Worm (Caenorhabditis elegans): ENCODE results near the gene ift-81.

Gene ift-81

DNA sequence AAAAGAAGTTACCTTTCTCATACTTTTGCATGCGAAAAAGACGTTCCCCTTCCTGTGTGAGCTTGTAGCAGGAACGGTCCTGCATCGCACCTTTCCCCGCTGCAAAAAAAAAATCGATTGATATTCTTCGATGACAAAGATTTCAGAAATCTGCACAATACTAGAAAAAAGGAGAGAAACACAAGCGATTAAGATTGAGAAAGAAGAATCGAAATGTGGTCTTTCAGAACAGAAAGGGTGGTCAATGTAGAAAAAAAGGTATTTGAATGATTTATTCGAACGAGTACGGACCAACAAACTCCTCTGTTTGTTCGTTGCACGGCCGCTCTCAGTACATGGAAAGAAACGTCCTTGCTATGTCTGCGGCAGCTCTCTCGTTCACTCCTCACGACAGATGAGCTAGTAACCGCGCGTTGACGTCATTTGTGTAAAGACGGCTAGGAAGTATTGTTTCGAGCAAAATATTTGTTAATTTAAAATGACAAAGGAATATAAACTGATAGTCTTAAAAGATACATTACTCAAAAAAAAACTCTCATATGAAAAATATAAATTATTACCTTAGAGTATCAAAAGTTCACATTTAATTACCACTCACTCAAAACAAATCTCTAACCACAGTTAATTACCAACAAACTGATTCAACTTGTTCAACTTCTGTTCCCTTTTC lies at the start of gene ift-81 (continued):
- TF ChIP-seq nhr-84 (tag; optimal IDR thresholded peaks at IDR 0.05) (no peak), efl-1 (optimal IDR thresholded peaks at IDR 0.05) (peak; percentile 37 to 41), efl-1 (GFP tag; optimal IDR thresholded peaks at IDR 0.05 in 1 of 2) (peak; percentile 5 to 90), dpl-1 (GFP tag; optimal IDR thresholded peaks at IDR 0.05) (peak in 2 of 3 experiments; percentile 35 to 52), unc-130 (tag; optimal IDR thresholded peaks at IDR 0.05) (no peak), unc-98 (GFP tag; IDR thresholded peaks at IDR 0.05) (no peak), nhr-47 (tag; optimal IDR thresholded peaks at IDR 0.05) (peak; percentile 73), ceh-90 (tag; optimal IDR thresholded peaks at IDR 0.05) (no peak), skn-1 (tag; optimal IDR thresholded peaks at IDR 0.05) (peak; percentile 37), sox-4 (tag; optimal IDR thresholded peaks at IDR 0.05) (no peak), dsc-1 (tag; optimal IDR thresholded peaks at IDR 0.05) (peak; percentile 68), hlh-4 (tag; optimal IDR thresholded peaks at IDR 0.05) (no peak), C16A3.4 (tag; optimal IDR thresholded peaks at IDR 0.05) (peak; percentile 8), mep-1 (tag; optimal IDR thresholded peaks at IDR 0.05) (no peak), lin-14 (GFP tag; optimal IDR thresholded peaks at IDR 0.05) (peak; percentile 79), zag-1 (tag; optimal IDR thresholded peaks at IDR 0.05) (no peak), nhr-19 (GFP tag; conservative IDR thresholded peaks at IDR 0.05) (peak; percentile 61), fkh-10 (GFP tag; optimal IDR thresholded peaks at IDR 0.05) (no peak), mef-2 (tag; optimal IDR thresholded peaks at IDR 0.05) (no peak), ama-1 (optimal IDR thresholded peaks at IDR 0.05) (no peak), pax-3 (tag; optimal IDR thresholded peaks at IDR 0.05) (no peak), swsn-7 (tag; optimal IDR thresholded peaks at IDR 0.05) (peak; percentile 74), nhr-12 (tag; optimal IDR thresholded peaks at IDR 0.05) (no peak), zip-4 (GFP tag; optimal IDR thresholded peaks at IDR 0.05) (no peak), pqm-1 (tag; optimal IDR thresholded peaks at IDR 0.05) (no peak), fkh-8 (tag; optimal IDR thresholded peaks at IDR 0.05) (peak; percentile 55), mab-9 (GFP tag; IDR thresholded peaks at IDR 0.05) (no peak), lin-15B (tag; optimal IDR thresholded peaks at IDR 0.05) (no peak), hpl-2 (GFP tag; optimal IDR thresholded peaks at IDR 0.05) (no peak), xbp-1 (tag; optimal IDR thresholded peaks at IDR 0.05) (peak; percentile 68), snu-23 (GFP tag; optimal IDR thresholded peaks at IDR 0.05) (peak; percentile 64), C34B4.2 (tag; optimal IDR thresholded peaks at IDR 0.05) (no peak), fos-1 (tag; optimal IDR thresholded peaks at IDR 0.05) (no peak), C04F5.9 (tag; optimal IDR thresholded peaks at IDR 0.05) (no peak)

DNA sequence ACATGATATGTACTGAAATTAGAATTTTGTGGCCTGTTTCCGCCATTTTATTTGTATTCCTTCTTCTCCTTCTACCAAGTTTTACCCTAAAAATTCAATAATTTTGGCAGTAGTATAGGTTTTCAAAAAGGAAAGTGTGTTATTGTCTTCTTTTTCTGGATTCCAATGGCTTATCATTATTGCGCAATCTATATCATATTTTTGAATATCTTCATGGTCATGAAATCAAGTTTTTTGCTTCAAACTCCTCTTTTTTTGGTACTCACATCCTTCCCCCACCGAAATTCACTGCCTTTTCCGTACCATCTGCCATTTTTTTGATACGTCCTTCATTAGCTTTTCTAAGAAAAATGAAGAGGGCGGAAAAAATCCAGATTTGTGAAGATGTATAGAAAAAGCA lies 49.6 kb upstream of the ift-81 start:
- no peak for TF ChIP-seq sup-37 (GFP tag; optimal IDR thresholded peaks at IDR 0.05)
- TF ChIP-seq zip-4 (GFP tag; optimal IDR thresholded peaks at IDR 0.05): no peak
- TF ChIP-seq ceh-90 (tag; optimal IDR thresholded peaks at IDR 0.05): no peak

DNA sequence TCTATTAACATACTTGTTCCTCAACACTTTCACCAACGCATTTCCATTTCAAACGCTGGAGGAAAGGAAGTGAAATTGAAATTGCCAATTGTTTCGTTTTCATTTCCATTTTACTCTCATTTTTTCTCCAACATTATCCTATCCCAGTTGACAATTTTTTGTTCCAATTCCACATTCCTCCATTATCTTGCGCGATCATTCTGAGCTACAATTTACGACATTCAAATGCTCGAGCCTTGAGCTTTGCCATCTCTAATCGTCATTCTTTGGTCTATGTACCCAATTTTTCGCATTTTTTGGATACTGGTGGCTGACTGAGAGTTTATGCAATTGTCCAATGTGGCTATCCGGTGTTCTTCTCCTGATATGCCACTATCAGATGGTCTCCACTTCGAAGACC lies 48.8 kb upstream of the ift-81 start, which contains the start of gene Y34B4A.10:
Gene Y34B4A.10 (plus strand): TSS at position 301 of the 400 bp plus-strand sequence.
- no peak for TF ChIP-seq mef-2 (tag; optimal IDR thresholded peaks at IDR 0.05)
- no peak for TF ChIP-seq ceh-90 (tag; optimal IDR thresholded peaks at IDR 0.05)
- TF ChIP-seq blmp-1 (tag; optimal IDR thresholded peaks at IDR 0.05): peak; percentile 29

DNA sequence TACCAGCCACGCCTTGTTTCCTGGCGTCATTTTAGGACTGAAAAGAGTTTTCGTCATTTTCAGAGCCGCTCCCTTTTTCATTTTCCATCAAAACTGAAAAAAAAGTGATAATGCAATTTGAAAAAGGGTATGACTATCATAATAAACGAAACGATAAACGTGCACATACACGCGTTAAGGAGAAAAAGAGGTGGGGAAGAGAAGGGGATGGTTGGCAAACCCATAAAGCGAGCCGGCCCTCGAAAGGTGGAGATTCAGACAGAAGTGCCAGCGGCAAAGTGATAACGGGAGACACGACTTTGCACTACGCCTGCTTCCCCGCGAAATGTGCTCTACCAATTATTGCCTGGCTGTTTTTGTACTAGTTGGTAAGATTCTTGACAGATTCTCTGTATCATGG lies 45.6 kb upstream of the ift-81 start, which contains the start of gene nspg-14:
Gene nspg-14 (plus strand): TSS at position 250 of the 400 bp plus-strand sequence.
- TF ChIP-seq C04F5.9 (tag; optimal IDR thresholded peaks at IDR 0.05): no peak
- no peak for TF ChIP-seq aha-1 (tag; optimal IDR thresholded peaks at IDR 0.05)
- no peak for TF ChIP-seq nhr-90 (tag; optimal IDR thresholded peaks at IDR 0.05; ENCODE audit: poor library complexity)
- no peak for TF ChIP-seq blmp-1 (tag; optimal IDR thresholded peaks at IDR 0.05)
- no peak for TF ChIP-seq efl-3 (GFP tag; optimal IDR thresholded peaks at IDR 0.05)
- TF ChIP-seq egl-27 (tag; optimal IDR thresholded peaks at IDR 0.05): no peak
- TF ChIP-seq swsn-7 (tag; optimal IDR thresholded peaks at IDR 0.05): no peak
- TF ChIP-seq irx-1 (tag; optimal IDR thresholded peaks at IDR 0.05): no peak
- no peak for TF ChIP-seq alr-1 (tag; optimal IDR thresholded peaks at IDR 0.05; ENCODE audit: borderline replicate concordance)
- TF ChIP-seq elt-2 (tag; optimal IDR thresholded peaks at IDR 0.05): peak; percentile 61
- no peak for TF ChIP-seq pqm-1 (tag; optimal IDR thresholded peaks at IDR 0.05)
- TF ChIP-seq nhr-11 (tag; optimal IDR thresholded peaks at IDR 0.05): no peak
- no peak for TF ChIP-seq Y116A8C.19 (tag; optimal IDR thresholded peaks at IDR 0.05; ENCODE audit: borderline replicate concordance)
- TF ChIP-seq lin-14 (GFP tag; optimal IDR thresholded peaks at IDR 0.05): peak; percentile 10
- no peak for TF ChIP-seq sox-4 (tag; optimal IDR thresholded peaks at IDR 0.05)
- TF ChIP-seq nhr-20 (tag; optimal IDR thresholded peaks at IDR 0.05): no peak
- no peak for TF ChIP-seq mep-1 (tag; optimal IDR thresholded peaks at IDR 0.05)

Data from whole organism, L1 larva.